ENCODE assay signal across 4 worm cellular contexts in the genomic region with DNA sequence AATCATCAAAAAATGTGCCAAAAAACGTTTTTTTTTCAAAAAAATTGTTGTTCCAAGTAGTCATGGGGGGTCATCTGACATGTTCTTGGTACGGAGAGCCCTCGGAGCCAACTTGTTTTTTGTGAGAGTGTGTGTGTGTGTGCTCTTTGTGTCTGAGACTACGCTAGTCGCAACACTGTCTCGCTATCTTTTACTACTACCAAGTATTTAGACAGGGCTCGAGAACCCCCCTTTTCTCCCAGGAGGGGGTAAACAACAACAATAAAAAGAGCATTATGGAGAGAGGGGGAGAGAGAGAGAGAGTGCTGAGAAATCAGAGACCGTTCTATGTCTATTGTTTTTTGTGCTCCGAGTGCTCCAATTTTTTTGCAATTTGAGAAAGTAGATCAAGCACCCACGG.
A peak's percentile ranks its signal among the peaks of the same experiment; 100 is the strongest.
TF ChIP-seq lines count a peak whose summit lies in the region.

No protein-coding gene starts in this region.

TF ChIP-seq in whole organism, L1 larva, 84 proteins besides CTCF, POLR2A, EP300 and RAD21 (continues in another document):
- TF ChIP-seq nhr-237 (tag; optimal IDR thresholded peaks at IDR 0.05; lab: Kevin White, UChicago) (no peak), dsc-1 (tag; optimal IDR thresholded peaks at IDR 0.05; lab: Kevin White, UChicago) (no peak), snpc-4 (tag; optimal IDR thresholded peaks at IDR 0.05; lab: Kevin White, UChicago) (no peak), xbp-1 (tag; optimal IDR thresholded peaks at IDR 0.05; lab: Kevin White, UChicago) (no peak), ztf-4 (tag; optimal IDR thresholded peaks at IDR 0.05; lab: Kevin White, UChicago) (no peak), lin-14 (GFP tag; optimal IDR thresholded peaks at IDR 0.05; lab: Kevin White, UChicago) (peak; percentile 64), unc-62 (GFP tag; optimal IDR thresholded peaks at IDR 0.05; lab: Kevin White, UChicago) (no peak), efl-1 (optimal IDR thresholded peaks at IDR 0.05; lab: Kevin White, UChicago) (no peak), efl-1 (GFP tag; optimal IDR thresholded peaks at IDR 0.05 in 1 of 2; lab: Kevin White, UChicago) (peak in 1 of 2 experiments; percentile 92), alr-1 (tag; optimal IDR thresholded peaks at IDR 0.05; lab: Kevin White, UChicago; ENCODE audit: borderline replicate concordance) (no peak), rnt-1 (tag; optimal IDR thresholded peaks at IDR 0.05; lab: Kevin White, UChicago) (no peak), ceh-88 (GFP tag; IDR thresholded peaks at IDR 0.05; lab: Robert Waterston, UW) (no peak), nhr-28 (tag; optimal IDR thresholded peaks at IDR 0.05; lab: Kevin White, UChicago) (no peak), pag-3 (tag; optimal IDR thresholded peaks at IDR 0.05; lab: Kevin White, UChicago; ENCODE audit: borderline replicate concordance, insufficient read depth) (no peak), nhr-76 (tag; optimal IDR thresholded peaks at IDR 0.05; lab: Kevin White, UChicago) (no peak), lin-35 (GFP tag; optimal IDR thresholded peaks at IDR 0.05; lab: Kevin White, UChicago) (no peak), ceh-63 (GFP tag; optimal IDR thresholded peaks at IDR 0.05; lab: Kevin White, UChicago) (no peak), hpl-2 (GFP tag; optimal IDR thresholded peaks at IDR 0.05; lab: Kevin White, UChicago) (no peak), tlp-1 (tag; optimal IDR thresholded peaks at IDR 0.05; lab: Kevin White, UChicago) (no peak), fkh-10 (GFP tag; optimal IDR thresholded peaks at IDR 0.05; lab: Kevin White, UChicago) (no peak), snu-23 (GFP tag; optimal IDR thresholded peaks at IDR 0.05; lab: Kevin White, UChicago) (no peak), nhr-90 (tag; optimal IDR thresholded peaks at IDR 0.05; lab: Kevin White, UChicago; ENCODE audit: poor library complexity) (no peak)

TF ChIP-seq in whole organism, L2 larva, 48 proteins besides CTCF, POLR2A, EP300 and RAD21:
- TF ChIP-seq lin-13 (GFP tag; optimal IDR thresholded peaks at IDR 0.05; lab: Kevin White, UChicago) (no peak), nhr-129 (tag; optimal IDR thresholded peaks at IDR 0.05; lab: Kevin White, UChicago) (peak; percentile 59)
TF ChIP-seq in whole organism, L2 larva: peak in this region for 1.

TF ChIP-seq in whole organism, L3 larva, 47 proteins besides CTCF, POLR2A, EP300 and RAD21:
- peak; percentile 79 for TF ChIP-seq egl-5 (tag; optimal IDR thresholded peaks at IDR 0.05; lab: Kevin White, UChicago)
- TF ChIP-seq ZK546.5 (tag; optimal IDR thresholded peaks at IDR 0.05; lab: Kevin White, UChicago): no peak
- TF ChIP-seq ceh-16 (tag; optimal IDR thresholded peaks at IDR 0.05; lab: Kevin White, UChicago): no peak
- TF ChIP-seq nhr-25 (tag; optimal IDR thresholded peaks at IDR 0.05; lab: Kevin White, UChicago): no peak
- peak; percentile 52 for TF ChIP-seq lin-39 (tag; optimal IDR thresholded peaks at IDR 0.05; lab: Kevin White, UChicago)
- peak; percentile 5 for TF ChIP-seq nfya-1 (tag; optimal IDR thresholded peaks at IDR 0.05; lab: Kevin White, UChicago; ENCODE audit: insufficient read depth)
- TF ChIP-seq pha-4 (tag; optimal IDR thresholded peaks at IDR 0.05; lab: Kevin White, UChicago): peak; percentile 77

TF ChIP-seq in whole organism, L4 larva, 104 proteins besides CTCF, POLR2A, EP300 and RAD21:
- TF ChIP-seq ceh-28 (tag; optimal IDR thresholded peaks at IDR 0.05; lab: Kevin White, UChicago) (no peak), nhr-102 (tag; optimal IDR thresholded peaks at IDR 0.05; lab: Kevin White, UChicago) (no peak), gei-8 (GFP tag; optimal IDR thresholded peaks at IDR 0.05; lab: Kevin White, UChicago) (no peak), lsy-2 (tag; optimal IDR thresholded peaks at IDR 0.05; lab: Kevin White, UChicago) (peak in 1 of 2 experiments; percentile 8), pqm-1 (tag; optimal IDR thresholded peaks at IDR 0.05; lab: Kevin White, UChicago) (no peak), nhr-6 (tag; optimal IDR thresholded peaks at IDR 0.05; lab: Kevin White, UChicago) (peak; percentile 35), madf-9 (GFP tag; conservative IDR thresholded peaks at IDR 0.05; lab: Robert Waterston, UW) (no peak), unc-130 (GFP tag; optimal IDR thresholded peaks at IDR 0.05; lab: Kevin White, UChicago) (no peak), mxl-3 (GFP tag; optimal IDR thresholded peaks at IDR 0.05; lab: Kevin White, UChicago) (no peak), mdl-1 (tag; optimal IDR thresholded peaks at IDR 0.05; lab: Kevin White, UChicago) (peak in 1 of 2 experiments; percentile 23), nhr-28 (tag; optimal IDR thresholded peaks at IDR 0.05; lab: Kevin White, UChicago) (no peak), daf-16 (GFP tag; optimal IDR thresholded peaks at IDR 0.05; lab: Kevin White, UChicago) (peak in 1 of 2 experiments; percentile 65), daf-16 (tag; optimal IDR thresholded peaks at IDR 0.05; lab: Kevin White, UChicago) (peak; percentile 66), mep-1 (tag; optimal IDR thresholded peaks at IDR 0.05; lab: Kevin White, UChicago) (peak; percentile 35), snpc-4 (tag; optimal IDR thresholded peaks at IDR 0.05; lab: Kevin White, UChicago) (no peak), ZK337.2 (GFP tag; IDR thresholded peaks at IDR 0.05; lab: Robert Waterston, UW) (no peak), nhr-48 (tag; optimal IDR thresholded peaks at IDR 0.05; lab: Kevin White, UChicago) (no peak), spr-3 (GFP tag; optimal IDR thresholded peaks at IDR 0.05; lab: Kevin White, UChicago) (no peak), madf-5 (GFP tag; IDR thresholded peaks at IDR 0.05; lab: Robert Waterston, UW) (no peak), tag-97 (GFP tag; IDR thresholded peaks at IDR 0.05; lab: Robert Waterston, UW) (no peak), aly-2 (tag; optimal IDR thresholded peaks at IDR 0.05; lab: Kevin White, UChicago) (no peak), nhr-111 (GFP tag; optimal IDR thresholded peaks at IDR 0.05; lab: Kevin White, UChicago) (no peak), rbr-2 (tag; optimal IDR thresholded peaks at IDR 0.05; lab: Kevin White, UChicago) (peak; percentile 42), hmg-1.1 (GFP tag; IDR thresholded peaks at IDR 0.05; lab: Robert Waterston, UW) (no peak), lin-29 (GFP tag; IDR thresholded peaks at IDR 0.05; lab: Robert Waterston, UW) (no peak), hlh-30 (tag; optimal IDR thresholded peaks at IDR 0.05; lab: Kevin White, UChicago; ENCODE audit: insufficient read depth) (peak; percentile 53), nhr-11 (tag; optimal IDR thresholded peaks at IDR 0.05; lab: Kevin White, UChicago) (peak; percentile 18), mes-2 (tag; optimal IDR thresholded peaks at IDR 0.05; lab: Kevin White, UChicago; ENCODE audit: poor library complexity, severe bottlenecking) (peak; percentile 33)
